Worm (Caenorhabditis elegans): ENCODE results near the gene sre-43.

Gene sre-43

ce11 chrII:13968979-13969378, at the start of gene sre-43:
sre-43 (minus strand) TSS chrII:13969079.
- TF ChIP-seq nhr-237 (tag; optimal IDR thresholded peaks at IDR 0.05) (no peak), tbx-8 (GFP tag; optimal IDR thresholded peaks at IDR 0.05) (no peak), ceh-43 (GFP tag; optimal IDR thresholded peaks at IDR 0.05) (no peak), zip-8 (tag; optimal IDR thresholded peaks at IDR 0.05) (no peak), mls-2 (tag; optimal IDR thresholded peaks at IDR 0.05) (no peak), lin-32 (GFP tag; optimal IDR thresholded peaks at IDR 0.05) (no peak)

DNA sequence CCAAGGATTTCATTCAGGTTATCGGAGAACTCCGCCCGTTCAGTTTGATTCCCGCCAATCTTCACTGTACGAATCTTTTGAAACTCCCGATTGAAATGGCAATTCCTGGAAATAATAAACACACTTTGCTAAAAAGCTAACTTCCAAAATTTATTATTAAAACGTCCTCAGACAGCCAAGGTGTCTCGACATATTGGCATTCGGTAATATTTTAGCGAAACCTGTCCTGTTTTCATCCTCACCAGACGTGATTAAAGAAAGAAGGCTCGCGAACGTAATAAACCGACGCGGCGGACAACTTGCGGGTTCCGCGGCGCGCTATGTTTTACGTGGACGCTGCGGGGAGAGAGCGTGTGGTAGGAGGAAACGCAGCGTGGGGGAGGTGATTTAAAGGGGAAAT, 49.3 kb upstream of the sre-43 start:
- TF ChIP-seq M03D4.4 (tag; optimal IDR thresholded peaks at IDR 0.05) (no peak), tbx-8 (GFP tag; optimal IDR thresholded peaks at IDR 0.05) (no peak), sptf-1 (tag; optimal IDR thresholded peaks at IDR 0.05) (peak; percentile 59), bed-3 (GFP tag; optimal IDR thresholded peaks at IDR 0.05) (no peak), ceh-39 (tag; optimal IDR thresholded peaks at IDR 0.05) (no peak), mep-1 (tag; optimal IDR thresholded peaks at IDR 0.05) (peak; percentile 58), lin-13 (tag; optimal IDR thresholded peaks at IDR 0.05) (peak; percentile 39), drap-1 (GFP tag; optimal IDR thresholded peaks at IDR 0.05) (peak; percentile 26), ceh-43 (GFP tag; optimal IDR thresholded peaks at IDR 0.05) (no peak), ceh-83 (GFP tag; optimal IDR thresholded peaks at IDR 0.05) (peak; percentile 63), cnd-1 (tag; optimal IDR thresholded peaks at IDR 0.05) (peak; percentile 34)

- TF ChIP-seq tbx-8 (GFP tag; optimal IDR thresholded peaks at IDR 0.05), result no peak
- no peak for TF ChIP-seq ham-2 (GFP tag; optimal IDR thresholded peaks at IDR 0.05)
- no peak for TF ChIP-seq flh-1 (GFP tag; optimal IDR thresholded peaks at IDR 0.05)
- no peak for TF ChIP-seq sptf-1 (tag; optimal IDR thresholded peaks at IDR 0.05)
- TF ChIP-seq blmp-1 (tag; optimal IDR thresholded peaks at IDR 0.05), result no peak
- no peak for TF ChIP-seq pha-4 (tag; optimal IDR thresholded peaks at IDR 0.05)
- no peak for TF ChIP-seq cnd-1 (tag; optimal IDR thresholded peaks at IDR 0.05)
- no peak for TF ChIP-seq mep-1 (tag; optimal IDR thresholded peaks at IDR 0.05)
- TF ChIP-seq snpc-4 (tag; optimal IDR thresholded peaks at IDR 0.05), result no peak
- TF ChIP-seq hlh-1 (tag; optimal IDR thresholded peaks at IDR 0.05), result no peak
- TF ChIP-seq nhr-237 (tag; optimal IDR thresholded peaks at IDR 0.05), result no peak
These were observed 48.0 kb upstream of the sre-43 start, which contains the start of gene cyp-37A1 for ce11 chrII:14016865-14017264. cyp-37A1 (minus strand) TSS chrII:14016965.

DNA sequence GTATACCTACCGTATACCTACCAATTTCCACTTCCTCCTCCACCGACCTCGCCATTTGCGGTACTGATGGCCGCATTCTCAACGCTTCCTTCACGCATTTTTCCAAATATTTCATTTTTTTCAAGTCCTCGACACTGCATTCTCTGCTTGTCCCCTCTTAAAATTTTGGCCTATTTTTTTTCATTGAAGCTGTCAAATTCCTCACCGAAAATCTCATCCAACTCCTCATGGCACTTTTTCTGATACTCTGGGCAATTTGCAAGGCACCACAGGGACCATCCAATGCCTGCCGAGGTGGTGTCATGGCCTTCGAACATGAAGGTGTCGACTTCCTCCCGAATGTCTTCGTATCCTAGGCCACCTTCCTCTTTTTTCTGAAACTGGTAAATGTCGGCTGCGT, 45.8 kb upstream of the sre-43 start:
- no peak for TF ChIP-seq cnd-1 (tag; optimal IDR thresholded peaks at IDR 0.05)
- no peak for TF ChIP-seq nhr-237 (tag; optimal IDR thresholded peaks at IDR 0.05)
- TF ChIP-seq mab-5 (tag; optimal IDR thresholded peaks at IDR 0.05), result no peak
- no peak for TF ChIP-seq ham-2 (GFP tag; optimal IDR thresholded peaks at IDR 0.05)
- TF ChIP-seq lin-32 (GFP tag; optimal IDR thresholded peaks at IDR 0.05), result no peak
- no peak for TF ChIP-seq elt-1 (tag; optimal IDR thresholded peaks at IDR 0.05; ENCODE audit: borderline replicate concordance, insufficient read depth)

DNA sequence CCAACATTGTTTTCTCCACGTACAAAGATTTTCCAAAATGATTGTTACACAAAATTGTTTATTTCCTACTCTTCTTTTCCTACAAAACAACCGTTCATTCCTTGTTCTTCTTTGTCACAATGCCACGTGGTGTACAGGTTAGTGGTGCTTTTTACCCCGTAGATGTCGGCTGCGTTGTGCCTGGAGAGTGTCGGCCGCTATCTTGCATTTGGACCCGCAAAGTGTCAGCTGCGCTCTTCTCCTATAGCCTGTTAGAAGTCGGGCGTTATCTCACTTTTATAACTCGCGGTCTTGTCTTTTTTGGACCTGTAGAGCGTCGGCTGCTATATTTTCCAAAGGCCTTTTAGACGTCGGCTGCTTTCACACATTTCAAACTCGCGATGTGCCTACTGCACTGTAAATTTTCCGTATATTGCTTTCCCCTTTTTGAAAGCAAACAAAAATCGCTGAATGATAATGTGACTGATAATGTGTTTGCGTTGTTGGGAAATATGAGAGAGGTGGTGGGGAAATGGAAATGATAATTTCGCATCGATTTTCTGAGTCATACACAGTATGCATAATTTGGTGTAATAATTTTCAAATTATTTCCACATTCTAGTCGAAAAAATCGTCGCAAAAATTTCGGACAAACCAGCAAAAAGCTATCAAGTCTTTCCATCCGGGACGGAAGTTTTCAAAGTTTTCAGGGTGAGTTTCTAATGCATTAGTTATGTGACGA, 41.9 kb upstream of the sre-43 start, which contains the start of gene F01D5.8:
F01D5.8 (plus strand) TSS at position 51 of the 721 bp plus-strand sequence.
- no peak for TF ChIP-seq unc-39 (tag; optimal IDR thresholded peaks at IDR 0.05)
- TF ChIP-seq mls-2 (tag; optimal IDR thresholded peaks at IDR 0.05), result no peak
- no peak for TF ChIP-seq ceh-43 (GFP tag; optimal IDR thresholded peaks at IDR 0.05)
- TF ChIP-seq nhr-2 (tag; optimal IDR thresholded peaks at IDR 0.05), result no peak
- no peak for TF ChIP-seq flh-1 (GFP tag; optimal IDR thresholded peaks at IDR 0.05)
- no peak for TF ChIP-seq cnd-1 (tag; optimal IDR thresholded peaks at IDR 0.05)
- TF ChIP-seq ceh-39 (tag; optimal IDR thresholded peaks at IDR 0.05), result no peak
- TF ChIP-seq ces-1 (GFP tag; optimal IDR thresholded peaks at IDR 0.05), result no peak
- TF ChIP-seq mab-5 (tag; optimal IDR thresholded peaks at IDR 0.05), result no peak
- no peak for TF ChIP-seq snpc-4 (tag; optimal IDR thresholded peaks at IDR 0.05)

DNA sequence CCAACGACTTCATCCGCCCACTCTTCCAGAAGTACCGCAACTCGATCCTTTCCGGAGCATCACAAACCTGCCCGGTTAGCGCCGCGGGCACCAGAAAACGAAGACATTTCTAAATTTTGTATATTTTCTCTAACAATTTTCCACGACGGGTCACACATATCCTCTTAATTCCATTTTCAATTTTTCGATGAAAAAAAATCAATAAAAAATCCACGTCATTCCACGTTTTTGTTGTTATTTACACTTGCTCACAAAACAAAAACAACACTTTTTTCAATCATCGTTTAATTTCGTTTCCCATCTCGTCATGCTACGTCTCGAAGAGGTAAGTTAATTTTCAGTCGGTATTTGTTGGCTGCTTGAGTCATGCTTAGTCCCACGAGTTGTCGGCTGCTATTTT, 39.5 kb upstream of the sre-43 start, which contains the start of gene F01D5.7:
F01D5.7 (plus strand) TSS at position 301 of the 400 bp plus-strand sequence.
- TF ChIP-seq unc-120 (tag; optimal IDR thresholded peaks at IDR 0.05; ENCODE audit: poor library complexity, severe bottlenecking) (no peak), mab-5 (tag; optimal IDR thresholded peaks at IDR 0.05) (no peak)
